Worm (Caenorhabditis elegans): ENCODE measurements around the gene K07H8.7.
A peak's percentile ranks its signal among the peaks of the same experiment; 100 is the strongest.

The K07H8.7 gene

DNA sequence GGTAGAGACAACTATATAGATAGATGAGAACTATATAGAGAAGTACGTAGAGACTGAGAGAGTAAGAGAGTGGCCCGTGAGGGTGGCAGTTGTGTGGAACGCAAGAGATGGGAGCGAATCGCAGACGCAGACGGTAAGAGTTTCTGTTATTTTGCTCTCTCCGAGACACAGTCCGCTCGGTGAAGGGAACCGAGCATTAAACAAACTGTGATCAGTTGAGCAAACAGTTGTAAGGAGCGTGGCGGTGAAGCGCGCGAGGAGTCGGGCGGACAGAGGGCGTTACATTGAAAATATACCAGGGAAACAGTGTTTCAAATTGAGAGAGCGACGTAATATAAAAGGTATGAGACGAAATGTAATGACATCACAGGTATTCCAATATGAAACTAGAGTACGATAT, 30.3 kb downstream of the K07H8.7 start:
- TF ChIP-seq unc-55 (GFP tag; optimal IDR thresholded peaks at IDR 0.05) (peak; percentile 38), hlh-6 (tag; optimal IDR thresholded peaks at IDR 0.05) (peak; percentile 37), ceh-9 (tag; optimal IDR thresholded peaks at IDR 0.05) (no peak), ets-4 (tag; optimal IDR thresholded peaks at IDR 0.05) (peak; percentile 21), pros-1 (tag; optimal IDR thresholded peaks at IDR 0.05) (no peak), rnt-1 (tag; optimal IDR thresholded peaks at IDR 0.05) (peak; percentile 12), nfya-1 (tag; optimal IDR thresholded peaks at IDR 0.05) (peak; percentile 19), dve-1 (tag; optimal IDR thresholded peaks at IDR 0.05) (peak; percentile 63), ceh-18 (tag; optimal IDR thresholded peaks at IDR 0.05) (peak; percentile 58), ceh-34 (tag; optimal IDR thresholded peaks at IDR 0.05) (peak; percentile 63), F13H6.1 (tag; optimal IDR thresholded peaks at IDR 0.05) (peak; percentile 60), pqm-1 (tag; optimal IDR thresholded peaks at IDR 0.05) (peak; percentile 77), tbx-2 (tag; optimal IDR thresholded peaks at IDR 0.05) (peak; percentile 34), elt-4 (tag; optimal IDR thresholded peaks at IDR 0.05) (no peak), ceh-2 (tag; optimal IDR thresholded peaks at IDR 0.05) (peak; percentile 36), elt-2 (tag; optimal IDR thresholded peaks at IDR 0.05) (peak; percentile 10), gmeb-2 (tag; optimal IDR thresholded peaks at IDR 0.05) (no peak)

DNA sequence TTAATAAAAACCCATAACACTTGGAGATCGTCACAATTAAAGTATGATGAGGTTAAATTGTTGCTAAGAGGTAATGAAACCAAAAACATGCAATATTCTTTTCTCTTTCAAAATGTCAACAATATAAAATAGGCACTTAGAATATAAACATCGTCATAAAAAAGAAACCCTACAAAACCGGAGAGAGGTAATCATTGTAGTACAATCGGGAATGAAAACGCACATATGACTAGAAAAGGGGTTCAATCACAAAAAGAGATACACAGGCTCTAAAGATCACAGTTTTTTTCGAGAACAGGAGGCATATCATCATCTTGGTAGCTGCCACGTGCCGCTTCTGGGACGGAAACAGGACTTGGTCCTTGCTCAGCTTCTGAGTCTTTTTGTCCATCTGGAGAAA, 33.3 kb downstream of the K07H8.7 start:
- TF ChIP-seq npax-4 (tag; optimal IDR thresholded peaks at IDR 0.05) (no peak), dmd-4 (tag; optimal IDR thresholded peaks at IDR 0.05; ENCODE audit: borderline replicate concordance) (no peak), ets-4 (tag; optimal IDR thresholded peaks at IDR 0.05) (no peak), pros-1 (tag; optimal IDR thresholded peaks at IDR 0.05) (no peak), ama-1 (optimal IDR thresholded peaks at IDR 0.05) (peak; percentile 1), eyg-1 (tag; optimal IDR thresholded peaks at IDR 0.05) (no peak)

DNA sequence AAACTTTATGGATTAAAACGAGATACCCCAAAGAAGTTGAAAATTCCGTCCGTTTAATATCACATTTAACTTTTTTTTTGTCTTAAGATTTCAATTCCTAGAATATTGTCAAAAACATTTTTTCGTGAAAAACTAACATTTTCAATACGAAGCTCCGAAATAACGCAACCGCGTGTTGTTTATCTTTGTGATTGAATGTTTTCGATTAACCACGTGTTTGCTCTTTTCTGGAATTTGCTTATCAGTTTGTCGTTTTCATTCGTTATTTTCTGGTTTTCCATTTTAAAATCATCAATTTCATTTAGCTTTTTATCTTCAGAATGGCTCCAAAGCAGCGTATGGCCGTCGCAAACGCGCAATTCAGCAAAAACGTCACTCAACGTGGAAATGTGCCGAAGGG, 34.4 kb downstream of the K07H8.7 start, which contains the start of gene serp-1.2:
Gene serp-1.2, plus strand, starts transcription at position 318 of the 400 bp plus-strand sequence.
- TF ChIP-seq elt-2 (tag; optimal IDR thresholded peaks at IDR 0.05) (peak; percentile 12), gmeb-2 (tag; optimal IDR thresholded peaks at IDR 0.05) (no peak), madf-2 (tag; optimal IDR thresholded peaks at IDR 0.05) (no peak)

DNA sequence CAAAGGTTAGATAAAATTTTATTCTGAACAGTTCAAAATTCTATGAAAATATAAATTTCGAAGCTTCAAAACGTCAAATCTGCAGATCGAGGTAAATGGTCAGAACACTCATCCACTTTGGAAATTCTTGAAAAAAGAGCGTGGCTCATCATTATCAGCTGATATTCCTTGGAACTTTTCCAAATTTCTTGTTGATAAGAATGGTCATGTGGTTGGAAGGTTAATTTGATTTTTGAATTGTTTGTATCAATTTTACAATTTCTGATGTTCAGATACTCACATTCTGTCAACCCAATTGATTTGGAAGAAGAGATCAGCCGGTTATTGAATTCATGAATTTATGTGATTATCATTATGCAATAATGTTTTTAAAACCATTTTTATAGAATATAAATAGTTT, 36.7 kb downstream of the K07H8.7 start:
- TF ChIP-seq nhr-11 (tag; optimal IDR thresholded peaks at IDR 0.05) (no peak), syd-9 (tag; optimal IDR thresholded peaks at IDR 0.05) (no peak), pha-2 (tag; optimal IDR thresholded peaks at IDR 0.05) (no peak), hlh-15 (tag; optimal IDR thresholded peaks at IDR 0.05) (no peak), elt-4 (tag; optimal IDR thresholded peaks at IDR 0.05) (no peak), ztf-16 (tag; optimal IDR thresholded peaks at IDR 0.05) (no peak), pag-3 (tag; optimal IDR thresholded peaks at IDR 0.05; ENCODE audit: borderline replicate concordance) (no peak), pat-9 (tag; optimal IDR thresholded peaks at IDR 0.05) (no peak), npax-4 (tag; optimal IDR thresholded peaks at IDR 0.05) (no peak), tbx-7 (tag; optimal IDR thresholded peaks at IDR 0.05) (no peak), odd-2 (tag; optimal IDR thresholded peaks at IDR 0.05) (no peak), sox-2 (GFP tag; IDR thresholded peaks at IDR 0.05) (no peak)

DNA sequence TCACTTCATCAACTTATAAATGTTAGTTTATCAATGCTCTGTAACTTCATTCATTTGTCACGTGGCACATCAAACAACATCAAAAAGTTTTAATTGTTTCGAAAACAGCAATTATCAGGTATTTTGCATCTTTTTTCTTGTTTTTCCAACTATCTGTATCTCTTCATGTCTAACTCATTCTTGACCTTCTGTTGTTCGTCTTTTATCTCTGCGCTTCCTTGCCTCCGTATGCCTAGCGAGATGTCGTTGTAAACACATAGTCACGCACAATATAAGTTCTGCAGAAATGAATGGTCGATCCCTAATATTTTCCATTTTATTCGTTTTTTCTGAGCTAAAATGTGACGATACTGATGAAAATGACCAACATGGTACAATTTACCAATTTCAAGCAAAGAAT, 37.9 kb downstream of the K07H8.7 start, which contains the start of gene gpx-6:
Gene gpx-6, plus strand, starts transcription at position 257 of the 400 bp plus-strand sequence.
- TF ChIP-seq pax-1 (tag; optimal IDR thresholded peaks at IDR 0.05) (no peak), K09A11.1 (tag; optimal IDR thresholded peaks at IDR 0.05; ENCODE audit: insufficient read depth) (no peak), rnt-1 (tag; optimal IDR thresholded peaks at IDR 0.05) (no peak), ceh-30 (tag; optimal IDR thresholded peaks at IDR 0.05) (no peak), F13H6.1 (tag; optimal IDR thresholded peaks at IDR 0.05) (no peak), dmd-4 (tag; optimal IDR thresholded peaks at IDR 0.05; ENCODE audit: borderline replicate concordance) (no peak), ceh-48 (tag; optimal IDR thresholded peaks at IDR 0.05) (no peak), unc-3 (GFP tag; conservative IDR thresholded peaks at IDR 0.05) (no peak), unc-3 (tag; optimal IDR thresholded peaks at IDR 0.05) (no peak), sox-2 (GFP tag; IDR thresholded peaks at IDR 0.05) (no peak), gmeb-2 (tag; optimal IDR thresholded peaks at IDR 0.05) (no peak), unc-42 (tag; optimal IDR thresholded peaks at IDR 0.05) (no peak), ceh-2 (tag; optimal IDR thresholded peaks at IDR 0.05) (no peak), ceh-24 (tag; optimal IDR thresholded peaks at IDR 0.05) (no peak), pros-1 (tag; optimal IDR thresholded peaks at IDR 0.05) (no peak), nhr-232 (tag; optimal IDR thresholded peaks at IDR 0.05) (no peak), pha-4 (tag; optimal IDR thresholded peaks at IDR 0.05) (no peak), ceh-31 (tag; optimal IDR thresholded peaks at IDR 0.05) (no peak), lin-11 (tag; optimal IDR thresholded peaks at IDR 0.05) (no peak), pqm-1 (tag; optimal IDR thresholded peaks at IDR 0.05) (no peak)

Data from whole organism, late embryonic.